Fruit fly (Drosophila melanogaster) whole organism: ENCODE results near the gene TfIIFalpha.

Experiments used
- pan ChIP-seq: fragments of >200 bp; optimal IDR thresholded peaks from 2 replicates; lab custom pipeline; 2017
- psq ChIP-seq: fragments of >200 bp; optimal IDR thresholded peaks from 2 replicates; lab custom pipeline; 2017

dm6 chr3R:6388414-6388830, 8.2 kb downstream of the TfIIFalpha start:
- TF ChIP-seq psq (lab: Kevin White, UChicago), result no peak
- no peak for TF ChIP-seq pan (lab: Kevin White, UChicago)
